Worm (Caenorhabditis elegans): ENCODE results near the gene C04C3.7.

ce11 chrIV:3444614-3445013, 11.3 kb upstream of the C04C3.7 start, which contains the start of gene F58E2.5:
- TF ChIP-seq snpc-4 (tag; optimal IDR thresholded peaks at IDR 0.05) = no peak
- no peak for TF ChIP-seq nhr-237 (tag; optimal IDR thresholded peaks at IDR 0.05)
- no peak for TF ChIP-seq nhr-11 (tag; optimal IDR thresholded peaks at IDR 0.05)
- no peak for TF ChIP-seq pha-4 (tag; optimal IDR thresholded peaks at IDR 0.05)
- TF ChIP-seq eor-1 (tag; optimal IDR thresholded peaks at IDR 0.05) = no peak
- no peak for TF ChIP-seq ama-1 (optimal IDR thresholded peaks at IDR 0.05)
- TF ChIP-seq ceh-16 (tag; optimal IDR thresholded peaks at IDR 0.05) = no peak
